Worm (Caenorhabditis elegans): Measurements from ENCODE around the gene dhs-29.

DNA sequence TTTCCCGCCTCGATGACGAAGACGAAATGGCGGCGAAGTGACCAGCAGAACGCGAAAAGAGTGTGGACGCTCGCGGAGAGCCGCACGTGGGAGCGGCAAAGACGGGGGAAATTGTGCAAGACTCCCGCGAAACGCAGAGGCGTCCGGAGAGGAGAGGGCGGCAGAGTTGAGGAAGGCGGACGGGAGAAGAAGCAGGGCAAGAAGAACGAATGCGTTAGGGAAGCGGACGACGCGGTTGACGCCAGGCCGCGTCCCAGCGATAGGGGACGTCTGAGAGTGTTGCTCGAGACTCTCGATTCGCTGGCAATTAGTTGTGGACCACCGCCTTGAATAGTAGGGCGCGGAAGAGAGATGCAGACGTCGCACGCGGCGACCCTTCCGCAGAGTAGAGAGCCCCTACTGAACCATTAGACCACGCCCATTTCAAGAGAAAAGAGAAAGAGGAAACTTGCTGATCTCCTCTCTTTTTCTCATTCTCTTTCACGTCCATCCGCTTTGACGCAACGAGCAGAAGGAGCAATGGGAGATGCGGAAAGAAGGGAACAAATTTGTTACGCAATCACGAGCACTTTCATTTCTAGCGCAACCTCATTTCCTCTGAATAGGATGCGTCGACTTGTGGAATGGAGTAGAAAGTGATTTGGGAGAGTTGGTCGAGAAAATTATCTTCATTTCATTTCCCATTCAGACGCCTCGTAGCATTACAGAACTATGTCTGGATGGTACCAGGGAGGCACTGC lies 13.3 kb downstream of the dhs-29 start:
- TF ChIP-seq tbx-11 (GFP tag; IDR thresholded peaks at IDR 0.05), result no peak
- no peak for TF ChIP-seq ceh-36 (tag; optimal IDR thresholded peaks at IDR 0.05)
- TF ChIP-seq ama-1 (optimal IDR thresholded peaks at IDR 0.05), result no peak

Measured in whole organism, early embryonic.